Worm (Caenorhabditis elegans) whole organism, L4/young adult: Measurements from ENCODE around the gene srx-85.

Source experiments
- W03F9.2 ChIP-seq: fragments of 150-350 bp; optimal IDR thresholded peaks from 2 replicates; lab custom pipeline; 2014; ENCODE audit warnings: missing biosample characterization, missing genetic modification characterization
- him-1 ChIP-seq: sonication (generic microtip); optimal IDR thresholded peaks from 2 replicates; lab custom pipeline; 2016; ENCODE audit warnings: missing genotype, missing genetic modification reagents, missing genetic modification characterization, missing compliant biosample characterization

DNA sequence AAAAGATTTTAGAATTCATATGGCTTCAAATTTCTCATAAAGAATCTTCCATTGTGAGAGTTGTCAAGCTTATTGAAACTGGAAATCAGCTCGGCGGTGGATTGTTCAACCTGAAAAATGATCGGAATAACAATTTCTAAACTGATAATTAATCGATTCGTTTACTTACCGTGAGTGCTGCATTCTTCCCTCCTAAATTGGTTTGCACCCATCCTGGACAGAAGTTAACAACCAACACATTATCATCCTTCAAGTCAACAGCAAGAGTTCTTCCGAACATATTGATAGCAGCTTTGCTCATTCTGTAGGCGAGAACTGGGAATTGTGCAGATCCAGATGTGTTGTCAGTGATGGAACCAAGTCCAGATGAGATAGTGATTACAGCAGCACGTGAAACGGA is 37.3 kb upstream of the srx-85 start:
- no peak for TF ChIP-seq W03F9.2 (tag; lab: Kevin White, UChicago)
- TF ChIP-seq him-1 (tag; lab: Kevin White, UChicago): no peak
